Worm (Caenorhabditis elegans) whole organism, young adult: ENCODE results near the gene mrps-35.

Experiments used
- Y79H2A.3 ChIP-seq: fragments of 200-800 bp; sonication (Bioruptor generic); conservative IDR thresholded peaks from 2 replicates; pipeline ENCODE4 v1.3.6; 2022; ENCODE audit warnings: missing genetic modification reagents, missing genetic modification characterization, missing compliant biosample characterization
- hrde-1 ChIP-seq: sonication (generic microtip); optimal IDR thresholded peaks from 2 replicates; lab custom pipeline; 2016; ENCODE audit warnings: missing genetic modification characterization, mild to moderate bottlenecking, missing compliant biosample characterization, moderate library complexity, missing genotype, missing genetic modification reagents, borderline replicate concordance
- nfya-2 ChIP-seq: fragments of 200-800 bp; sonication (Bioruptor generic); IDR thresholded peaks from 2 replicates; pipeline ENCODE4 v1.3.6; 2022; ENCODE audit warnings: missing genetic modification reagents, missing genetic modification characterization, missing compliant biosample characterization
- rec-8 ChIP-seq, 2 experiments: sonication (generic microtip); optimal IDR thresholded peaks; 2 replicates each; lab custom pipeline; 2016; ENCODE audit warnings: mild to moderate bottlenecking in 2 of 2, missing genetic modification characterization in 2 of 2, missing genetic modification reagents in 2 of 2, missing genotype in 2 of 2, missing biosample characterization in 1 of 2, missing compliant biosample characterization in 1 of 2, moderate library complexity in 1 of 2
- unc-62 ChIP-seq: fragments of 150-350 bp; optimal IDR thresholded peaks from 2 replicates; lab custom pipeline; 2014; ENCODE audit warnings: missing biosample characterization, missing genetic modification reagents, missing genetic modification characterization

- TF ChIP-seq unc-62: no peak
- no peak for TF ChIP-seq nfya-2 (GFP tag; lab: Robert Waterston, UW)
- no peak for TF ChIP-seq rec-8 (tag; optimal IDR thresholded peaks at IDR 0.05; lab: Kevin White, UChicago)
- no peak for TF ChIP-seq Y79H2A.3 (GFP tag; lab: Robert Waterston, UW)
- no peak for TF ChIP-seq hrde-1 (tag; lab: Kevin White, UChicago)
Measured at ce11 chrV:18937578-18937977, 43.5 kb upstream of the mrps-35 start.
